Worm (Caenorhabditis elegans) whole organism, L4/young adult: Measurements from ENCODE around the gene cutl-27.

Experiments
- W03F9.2 ChIP-seq: fragments of 150-350 bp; optimal IDR thresholded peaks from 2 replicates; lab custom pipeline; 2014; ENCODE audit warnings: missing biosample characterization, missing genetic modification characterization
- dao-5 ChIP-seq: sonication (generic microtip); optimal IDR thresholded peaks from 2 replicates; lab custom pipeline; 2016; ENCODE audit warnings: missing genotype, missing genetic modification characterization, moderate library complexity, missing compliant biosample characterization
- him-1 ChIP-seq: sonication (generic microtip); optimal IDR thresholded peaks from 2 replicates; lab custom pipeline; 2016; ENCODE audit warnings: missing genotype, missing genetic modification reagents, missing genetic modification characterization, missing compliant biosample characterization

ce11 chrIV:11924092-11924491, 45.7 kb downstream of the cutl-27 start:
- TF ChIP-seq him-1 (tag; lab: Kevin White, UChicago) (no peak), W03F9.2 (tag; lab: Kevin White, UChicago) (no peak), dao-5 (tag; lab: Kevin White, UChicago) (no peak)
